Fruit fly (Drosophila melanogaster) Kc167 (cell line): Measurements from ENCODE around the gene CG31093.

Experiments used
- Myc ChIP-seq: fragments of >200 bp; optimal IDR thresholded peaks from 2 replicates; lab custom pipeline; 2017; ENCODE audit warnings: missing external identifiers
- h ChIP-seq: fragments of >200 bp; optimal IDR thresholded peaks from 3 replicates; lab custom pipeline; 2018; ENCODE audit warnings: missing external identifiers
- psq ChIP-seq: fragments of >200 bp; optimal IDR thresholded peaks from 2 replicates; lab custom pipeline; 2017; ENCODE audit warnings: missing external identifiers

- TF ChIP-seq Myc (no peak), psq (no peak), h (lab: Kevin White, UChicago) (no peak)
Observed at dm6 chr3R:25778205-25778604, 12.1 kb downstream of the CG31093 start, which contains the start of gene CG4956.
